Worm (Caenorhabditis elegans): ENCODE results near the gene F35H8.12.

- TF ChIP-seq dao-5 (tag; optimal IDR thresholded peaks at IDR 0.05): no peak
- TF ChIP-seq W03F9.2 (tag; optimal IDR thresholded peaks at IDR 0.05): no peak
Observed at ce11 chrII:9523539-9524224, 28.0 kb upstream of the F35H8.12 start, which contains the start of gene mex-6.

Data from whole organism, L4/young adult.